Worm (Caenorhabditis elegans) whole organism, mixed stage, embryonic: Measurements from ENCODE around the gene dhs-31.

Experiments used
- blmp-1 ChIP-seq: fragments of 150-350 bp; optimal IDR thresholded peaks from 2 replicates; lab custom pipeline; 2014; ENCODE audit warnings: missing biosample characterization, missing genetic modification characterization
- ceh-39 ChIP-seq: fragments of 150-350 bp; optimal IDR thresholded peaks from 2 replicates; lab custom pipeline; 2014; ENCODE audit warnings: missing biosample characterization, missing genetic modification characterization
- ceh-43 ChIP-seq: fragments of 200-800 bp; sonication (Bioruptor generic); optimal IDR thresholded peaks from 2 replicates; lab custom pipeline; 2018; ENCODE audit warnings: mild to moderate bottlenecking, missing genetic modification characterization, moderate library complexity, missing compliant biosample characterization
- ceh-83 ChIP-seq: fragments of 200-800 bp; sonication (Bioruptor generic); optimal IDR thresholded peaks from 2 replicates; lab custom pipeline; 2018; ENCODE audit warnings: mild to moderate bottlenecking, missing genetic modification characterization, missing compliant biosample characterization
- ces-1 ChIP-seq: fragments of 150-350 bp; optimal IDR thresholded peaks from 2 replicates; lab custom pipeline; 2014; ENCODE audit warnings: missing biosample characterization, missing genetic modification reagents, missing genetic modification characterization
- cnd-1 ChIP-seq: fragments of 200-800 bp; sonication (Bioruptor generic); optimal IDR thresholded peaks from 2 replicates; lab custom pipeline; 2018; ENCODE audit warnings: mild to moderate bottlenecking, missing genetic modification characterization, missing compliant biosample characterization
- drap-1 ChIP-seq: fragments of 200-800 bp; sonication (Bioruptor generic); optimal IDR thresholded peaks from 3 replicates; lab custom pipeline; 2018; ENCODE audit warnings: mild to moderate bottlenecking, missing genetic modification characterization, missing compliant biosample characterization
- elt-3 ChIP-seq: fragments of 150-350 bp; optimal IDR thresholded peaks from 2 replicates; lab custom pipeline; 2014; ENCODE audit warnings: missing biosample characterization, missing genetic modification characterization
- flh-1 ChIP-seq: fragments of 200-800 bp; sonication (Bioruptor generic); optimal IDR thresholded peaks from 2 replicates; lab custom pipeline; 2018; ENCODE audit warnings: mild to moderate bottlenecking, missing genetic modification characterization, moderate library complexity, missing compliant biosample characterization
- ham-2 ChIP-seq: fragments of 200-800 bp; sonication (Bioruptor generic); optimal IDR thresholded peaks from 2 replicates; lab custom pipeline; 2018; ENCODE audit warnings: mild to moderate bottlenecking, missing genetic modification characterization, missing compliant biosample characterization
- hlh-1 ChIP-seq: fragments of 150-350 bp; optimal IDR thresholded peaks from 2 replicates; lab custom pipeline; 2014; ENCODE audit warnings: missing biosample characterization, missing genetic modification reagents, missing genetic modification characterization
- lin-13 ChIP-seq: fragments of 150-350 bp; optimal IDR thresholded peaks from 2 replicates; lab custom pipeline; 2014; ENCODE audit warnings: missing biosample characterization, missing genetic modification characterization
- lin-32 ChIP-seq: fragments of 200-800 bp; sonication (Bioruptor generic); optimal IDR thresholded peaks from 2 replicates; lab custom pipeline; 2018; ENCODE audit warnings: mild to moderate bottlenecking, missing genetic modification characterization, missing compliant biosample characterization
- lsy-2 ChIP-seq: fragments of 150-350 bp; optimal IDR thresholded peaks from 2 replicates; lab custom pipeline; 2014; ENCODE audit warnings: missing biosample characterization, missing genetic modification characterization
- mab-5 ChIP-seq: fragments of 150-350 bp; optimal IDR thresholded peaks from 2 replicates; lab custom pipeline; 2014; ENCODE audit warnings: missing biosample characterization, missing genetic modification characterization
- mep-1 ChIP-seq: fragments of 150-350 bp; optimal IDR thresholded peaks from 2 replicates; lab custom pipeline; 2017; ENCODE audit warnings: missing biosample characterization, missing genetic modification reagents, missing genetic modification characterization, inconsistent platforms
- nhr-12 ChIP-seq: fragments of 150-350 bp; optimal IDR thresholded peaks from 2 replicates; lab custom pipeline; 2014; ENCODE audit warnings: missing biosample characterization, missing genetic modification characterization
- nhr-2 ChIP-seq: fragments of 150-350 bp; optimal IDR thresholded peaks from 2 replicates; lab custom pipeline; 2014; ENCODE audit warnings: missing biosample characterization, missing genetic modification characterization
- nhr-237 ChIP-seq: fragments of 150-350 bp; optimal IDR thresholded peaks from 2 replicates; lab custom pipeline; 2014; ENCODE audit warnings: missing biosample characterization, missing genetic modification characterization
- nhr-76 ChIP-seq: sonication (generic microtip); optimal IDR thresholded peaks from 2 replicates; lab custom pipeline; 2017; ENCODE audit warnings: missing biosample characterization, missing genetic modification characterization
- pha-4 ChIP-seq: fragments of 150-350 bp; optimal IDR thresholded peaks from 2 replicates; lab custom pipeline; 2018; ENCODE audit warnings: missing biosample characterization, missing genetic modification reagents, missing genetic modification characterization
- sptf-1 ChIP-seq: sonication (generic microtip); optimal IDR thresholded peaks from 2 replicates; lab custom pipeline; 2017; ENCODE audit warnings: mild to moderate bottlenecking, missing genetic modification characterization, moderate library complexity, missing compliant biosample characterization
- tbx-8 ChIP-seq: fragments of 200-800 bp; sonication (Bioruptor generic); optimal IDR thresholded peaks from 2 replicates; lab custom pipeline; 2018; ENCODE audit warnings: mild to moderate bottlenecking, missing genetic modification characterization, moderate library complexity, missing compliant biosample characterization
- unc-120 ChIP-seq: sonication (generic microtip); optimal IDR thresholded peaks from 2 replicates; lab custom pipeline; 2017; ENCODE audit warnings: missing genetic modification characterization, missing compliant biosample characterization; ENCODE audit not compliant: poor library complexity, severe bottlenecking
- unc-39 ChIP-seq: fragments of 150-350 bp; optimal IDR thresholded peaks from 2 replicates; lab custom pipeline; 2014; ENCODE audit warnings: missing biosample characterization, missing genetic modification characterization
- unc-62 ChIP-seq: fragments of 150-350 bp; optimal IDR thresholded peaks from 2 replicates; lab custom pipeline; 2014; ENCODE audit warnings: missing biosample characterization, missing genetic modification reagents, missing genetic modification characterization
- zip-8 ChIP-seq: fragments of 150-350 bp; optimal IDR thresholded peaks from 2 replicates; lab custom pipeline; 2014; ENCODE audit warnings: missing biosample characterization, missing genetic modification characterization
- ztf-11 ChIP-seq: fragments of 150-350 bp; optimal IDR thresholded peaks from 2 replicates; lab custom pipeline; 2014; ENCODE audit warnings: missing biosample characterization, missing genetic modification characterization

Gene dhs-31

ce11 chrIV:10067541-10067940 lies 26.8 kb upstream of the dhs-31 start, which contains the start of gene cwn-2:
Gene cwn-2 (plus strand): TSS chrIV:10067816.
- TF ChIP-seq ceh-39 (tag; lab: Kevin White, UChicago): no peak
- TF ChIP-seq unc-62: no peak
- TF ChIP-seq ztf-11 (tag; lab: Kevin White, UChicago): no peak
- no peak for TF ChIP-seq sptf-1 (tag; lab: Kevin White, UChicago)
- no peak for TF ChIP-seq ham-2 (GFP tag; lab: Kevin White, UChicago)
- TF ChIP-seq ceh-43 (GFP tag; lab: Kevin White, UChicago): no peak
- no peak for TF ChIP-seq ces-1 (GFP tag; lab: Kevin White, UChicago)
- no peak for TF ChIP-seq flh-1 (GFP tag; lab: Kevin White, UChicago)

ce11 chrIV:10066456-10066855 lies 25.8 kb upstream of the dhs-31 start:
- no peak for TF ChIP-seq pha-4
- TF ChIP-seq mab-5 (tag; lab: Kevin White, UChicago): no peak
- TF ChIP-seq unc-120 (tag; lab: Kevin White, UChicago): no peak
- TF ChIP-seq zip-8: no peak
- no peak for TF ChIP-seq nhr-2
- no peak for TF ChIP-seq tbx-8 (GFP tag; lab: Kevin White, UChicago)
- no peak for TF ChIP-seq ham-2 (GFP tag; lab: Kevin White, UChicago)
- no peak for TF ChIP-seq ceh-43 (GFP tag; lab: Kevin White, UChicago)
- no peak for TF ChIP-seq mep-1 (tag; lab: Kevin White, UChicago)
- TF ChIP-seq lin-32 (GFP tag; lab: Kevin White, UChicago): no peak
- TF ChIP-seq lin-13 (tag; lab: Kevin White, UChicago): no peak
- no peak for TF ChIP-seq ztf-11 (tag; lab: Kevin White, UChicago)
- TF ChIP-seq ceh-39 (tag; lab: Kevin White, UChicago): no peak
- TF ChIP-seq hlh-1 (tag; lab: Kevin White, UChicago): no peak
- TF ChIP-seq ceh-83: no peak
- no peak for TF ChIP-seq unc-62
- no peak for TF ChIP-seq flh-1 (GFP tag; lab: Kevin White, UChicago)
- TF ChIP-seq elt-3: no peak

- TF ChIP-seq unc-62 (peak; percentile 98), lsy-2 (no peak)
These were observed 24.5 kb upstream of the dhs-31 start for ce11 chrIV:10065159-10065558.

- TF ChIP-seq cnd-1 (tag; lab: Kevin White, UChicago): no peak
- TF ChIP-seq drap-1: no peak
- no peak for TF ChIP-seq nhr-237 (tag; lab: Kevin White, UChicago)
- no peak for TF ChIP-seq lsy-2
- no peak for TF ChIP-seq blmp-1
- no peak for TF ChIP-seq tbx-8 (GFP tag; lab: Kevin White, UChicago)
- TF ChIP-seq mab-5 (tag; lab: Kevin White, UChicago): no peak
- TF ChIP-seq lin-13 (tag; lab: Kevin White, UChicago): no peak
These were observed 23.2 kb upstream of the dhs-31 start for ce11 chrIV:10063941-10064340.

ce11 chrIV:10062728-10063127 lies 22.0 kb upstream of the dhs-31 start, which contains the start of gene ipla-7:
Gene ipla-7 (minus strand): TSS chrIV:10062849.
- no peak for TF ChIP-seq unc-39 (tag; lab: Kevin White, UChicago)
- peak; percentile 22 for TF ChIP-seq ces-1 (GFP tag; lab: Kevin White, UChicago)

ce11 chrIV:10060795-10061194 lies 20.1 kb upstream of the dhs-31 start:
- no peak for TF ChIP-seq ceh-83
- TF ChIP-seq ham-2 (GFP tag; lab: Kevin White, UChicago): no peak
- no peak for TF ChIP-seq unc-120 (tag; lab: Kevin White, UChicago)
- TF ChIP-seq nhr-12 (tag; lab: Kevin White, UChicago): no peak
- no peak for TF ChIP-seq lin-32 (GFP tag; lab: Kevin White, UChicago)
- no peak for TF ChIP-seq ceh-39 (tag; lab: Kevin White, UChicago)
- no peak for TF ChIP-seq unc-39 (tag; lab: Kevin White, UChicago)
- TF ChIP-seq lsy-2: no peak
- TF ChIP-seq nhr-2: no peak
- TF ChIP-seq lin-13 (tag; lab: Kevin White, UChicago): no peak
- no peak for TF ChIP-seq nhr-76 (tag; lab: Kevin White, UChicago)
- no peak for TF ChIP-seq flh-1 (GFP tag; lab: Kevin White, UChicago)
- TF ChIP-seq zip-8: no peak
- TF ChIP-seq ceh-43 (GFP tag; lab: Kevin White, UChicago): no peak
- TF ChIP-seq unc-62: no peak
- no peak for TF ChIP-seq drap-1
